Worm (Caenorhabditis elegans) whole organism, late embryonic: ENCODE measurements around the gene hdl-2.
A peak's percentile ranks its signal among the peaks of the same experiment; 100 is the strongest.

Experiments used
- F13H6.1 ChIP-seq: sonication (generic microtip); optimal IDR thresholded peaks from 2 replicates; lab custom pipeline; 2016; ENCODE audit warnings: missing genetic modification characterization, missing compliant biosample characterization
- ahr-1 ChIP-seq: sonication (generic microtip); optimal IDR thresholded peaks from 2 replicates; lab custom pipeline; 2016; ENCODE audit warnings: missing genetic modification characterization, missing compliant biosample characterization
- ceh-14 ChIP-seq: sonication (generic microtip); optimal IDR thresholded peaks from 2 replicates; lab custom pipeline; 2016; ENCODE audit warnings: missing genotype, missing genetic modification characterization, missing compliant biosample characterization
- ceh-48 ChIP-seq: sonication (generic microtip); optimal IDR thresholded peaks from 2 replicates; lab custom pipeline; 2016; ENCODE audit warnings: missing genetic modification characterization, inconsistent platforms, missing compliant biosample characterization
- elt-2 ChIP-seq: sonication (generic microtip); optimal IDR thresholded peaks from 2 replicates; lab custom pipeline; 2016; ENCODE audit warnings: missing genetic modification reagents, missing genetic modification characterization, missing compliant biosample characterization
- hlh-13 ChIP-seq: fragments of 200-800 bp; sonication (Bioruptor generic); optimal IDR thresholded peaks from 2 replicates; lab custom pipeline; 2018; ENCODE audit warnings: mild to moderate bottlenecking, missing genetic modification characterization, missing compliant biosample characterization
- madf-2 ChIP-seq: sonication (generic microtip); optimal IDR thresholded peaks from 2 replicates; lab custom pipeline; 2017; ENCODE audit warnings: missing genetic modification characterization, missing compliant biosample characterization
- nhr-11 ChIP-seq: fragments of 150-350 bp; optimal IDR thresholded peaks from 2 replicates; lab custom pipeline; 2014; ENCODE audit warnings: missing biosample characterization, missing genetic modification characterization
- odd-2 ChIP-seq: sonication (generic microtip); optimal IDR thresholded peaks from 2 replicates; lab custom pipeline; 2017; ENCODE audit warnings: antibody characterized with exemption, mild to moderate bottlenecking, missing genetic modification characterization, missing compliant biosample characterization
- pha-4 ChIP-seq: fragments of 150-350 bp; optimal IDR thresholded peaks from 2 replicates; lab custom pipeline; 2018; ENCODE audit warnings: missing biosample characterization, missing genetic modification reagents, missing genetic modification characterization
- ref-2 ChIP-seq: sonication (generic microtip); optimal IDR thresholded peaks from 2 replicates; lab custom pipeline; 2016; ENCODE audit warnings: missing genetic modification characterization, missing compliant biosample characterization
- rnt-1 ChIP-seq: sonication (generic microtip); optimal IDR thresholded peaks from 2 replicates; lab custom pipeline; 2016; ENCODE audit warnings: missing genetic modification characterization, missing compliant biosample characterization
- sdc-2 ChIP-seq: sonication (generic microtip); optimal IDR thresholded peaks from 2 replicates; lab custom pipeline; 2016; ENCODE audit warnings: missing genotype, missing genetic modification characterization, missing compliant biosample characterization
- sox-4 ChIP-seq: sonication (generic microtip); optimal IDR thresholded peaks from 2 replicates; lab custom pipeline; 2017; ENCODE audit warnings: mild to moderate bottlenecking, missing genetic modification characterization, inconsistent platforms, missing compliant biosample characterization

ce11 chrIV:8850807-8851206 is 23.1 kb upstream of the hdl-2 start:
- TF ChIP-seq elt-2 (tag; lab: Kevin White, UChicago) (no peak), madf-2 (tag; lab: Kevin White, UChicago) (no peak), pha-4 (no peak), F13H6.1 (no peak), nhr-11 (tag; lab: Kevin White, UChicago) (no peak), odd-2 (tag; lab: Kevin White, UChicago) (no peak), sdc-2 (tag; lab: Kevin White, UChicago) (no peak), hlh-13 (no peak), ceh-48 (no peak), ceh-14 (tag; lab: Kevin White, UChicago) (no peak), sox-4 (tag; lab: Kevin White, UChicago) (no peak), ahr-1 (tag; lab: Kevin White, UChicago) (no peak), rnt-1 (tag; lab: Kevin White, UChicago) (peak; percentile 5), ref-2 (tag; lab: Kevin White, UChicago) (no peak)
